Worm (Caenorhabditis elegans) whole organism, young adult: Measurements from ENCODE around the gene med-1.

Experiments
- B0336.3 ChIP-seq: fragments of 200-800 bp; sonication (Bioruptor generic); IDR thresholded peaks from 2 replicates; pipeline ENCODE4 v1.3.6; 2022; ENCODE audit warnings: missing genetic modification characterization, missing compliant biosample characterization
- F22D6.2 ChIP-seq: sonication (generic microtip); optimal IDR thresholded peaks from 2 replicates; lab custom pipeline; 2016; ENCODE audit warnings: mild to moderate bottlenecking, missing genetic modification characterization, missing compliant biosample characterization
- F23B12.7 ChIP-seq: sonication (generic microtip); optimal IDR thresholded peaks from 2 replicates; lab custom pipeline; 2017; ENCODE audit warnings: missing genetic modification characterization, mild to moderate bottlenecking, missing compliant biosample characterization, antibody characterized with exemption, moderate library complexity; ENCODE audit not compliant: insufficient read depth
- F52B5.7 ChIP-seq: sonication (generic microtip); optimal IDR thresholded peaks from 2 replicates; lab custom pipeline; 2016; ENCODE audit warnings: mild to moderate bottlenecking, missing genetic modification characterization, missing compliant biosample characterization
- K11D2.4 ChIP-seq: fragments of 200-800 bp; sonication (Bioruptor generic); IDR thresholded peaks from 2 replicates; pipeline ENCODE4 v1.3.6; 2022; ENCODE audit warnings: missing genetic modification reagents, missing genetic modification characterization, missing compliant biosample characterization
- T07F8.4 ChIP-seq: sonication (generic microtip); optimal IDR thresholded peaks from 2 replicates; lab custom pipeline; 2016; ENCODE audit warnings: mild to moderate bottlenecking, missing genetic modification characterization, moderate library complexity, missing compliant biosample characterization
- Y67H2A.10 ChIP-seq: fragments of 200-800 bp; sonication (Bioruptor generic); conservative IDR thresholded peaks from 2 replicates; pipeline ENCODE4 v1.3.6; 2022; ENCODE audit warnings: missing genetic modification reagents, missing genetic modification characterization, missing compliant biosample characterization
- ZK185.1 ChIP-seq: sonication (generic microtip); optimal IDR thresholded peaks from 2 replicates; lab custom pipeline; 2016; ENCODE audit warnings: mild to moderate bottlenecking, missing genetic modification characterization, missing compliant biosample characterization; ENCODE audit not compliant: poor library complexity, severe bottlenecking
- aptf-2 ChIP-seq: fragments of 200-800 bp; sonication (Bioruptor generic); conservative IDR thresholded peaks from 2 replicates; pipeline ENCODE4 v1.3.6; 2022; ENCODE audit warnings: missing genetic modification reagents, missing genetic modification characterization, missing compliant biosample characterization
- attf-5 ChIP-seq: fragments of 200-800 bp; sonication (Bioruptor generic); optimal IDR thresholded peaks from 2 replicates; lab custom pipeline; 2018; ENCODE audit warnings: mild to moderate bottlenecking, missing genetic modification characterization, missing compliant biosample characterization
- attf-6 ChIP-seq: fragments of 200-800 bp; sonication (Bioruptor generic); IDR thresholded peaks from 2 replicates; pipeline ENCODE4 v1.3.6; 2022; ENCODE audit warnings: missing genetic modification reagents, missing genetic modification characterization, missing compliant biosample characterization
- ccch-3 ChIP-seq: fragments of 200-800 bp; sonication (Bioruptor generic); optimal IDR thresholded peaks from 2 replicates; lab custom pipeline; 2018; ENCODE audit warnings: mild to moderate bottlenecking, missing genetic modification characterization, missing compliant biosample characterization
- cebp-1 ChIP-seq, 2 experiments: fragments of 200-800 bp in 1 of 2; sonication (Bioruptor generic) in 1 of 2; sonication (generic microtip) in 1 of 2; IDR thresholded peaks in 1 of 2; optimal IDR thresholded peaks in 1 of 2; 2 replicates each; pipeline versions ENCODE4 v1.3.6 to Lab custom; 2017 to 2022; ENCODE audit warnings: missing compliant biosample characterization in 2 of 2, missing genetic modification characterization in 2 of 2, mild to moderate bottlenecking in 1 of 2, missing genetic modification reagents in 1 of 2, moderate library complexity in 1 of 2
- cebp-2 ChIP-seq: fragments of 200-800 bp; sonication (Bioruptor generic); IDR thresholded peaks from 2 replicates; pipeline ENCODE4 v1.3.6; 2022; ENCODE audit warnings: missing genetic modification characterization, missing compliant biosample characterization
- ceh-91 ChIP-seq: fragments of 200-800 bp; sonication (Bioruptor generic); IDR thresholded peaks from 2 replicates; pipeline ENCODE4 v1.3.6; 2022; ENCODE audit warnings: missing genetic modification reagents, missing genetic modification characterization, missing compliant biosample characterization
- dox-1 ChIP-seq: fragments of 200-800 bp; sonication (Bioruptor generic); IDR thresholded peaks from 2 replicates; pipeline ENCODE4 v1.3.6; 2022; ENCODE audit warnings: missing genetic modification reagents, missing genetic modification characterization, missing compliant biosample characterization
- dpff-1 ChIP-seq: sonication (generic microtip); optimal IDR thresholded peaks from 2 replicates; lab custom pipeline; 2017; ENCODE audit warnings: mild to moderate bottlenecking, missing genetic modification characterization, missing compliant biosample characterization
- efl-1 ChIP-seq: fragments of 150-350 bp; optimal IDR thresholded peaks from 2 replicates; lab custom pipeline; 2014; ENCODE audit warnings: missing biosample characterization, missing genetic modification reagents, missing genetic modification characterization
- egl-18 ChIP-seq: fragments of 200-800 bp; sonication (Bioruptor generic); IDR thresholded peaks from 2 replicates; pipeline ENCODE4 v1.3.6; 2022; ENCODE audit warnings: missing genetic modification reagents, missing genetic modification characterization, missing compliant biosample characterization
- egrh-3 ChIP-seq: fragments of 200-800 bp; sonication (Bioruptor generic); IDR thresholded peaks from 2 replicates; pipeline ENCODE4 v1.3.6; 2022; ENCODE audit warnings: missing genetic modification reagents, missing genetic modification characterization, missing compliant biosample characterization
- hlh-12 ChIP-seq: sonication (generic microtip); optimal IDR thresholded peaks from 2 replicates; lab custom pipeline; 2016; ENCODE audit warnings: missing genetic modification characterization, missing compliant biosample characterization
- hmg-1.2 ChIP-seq: fragments of 200-800 bp; sonication (Bioruptor generic); IDR thresholded peaks from 2 replicates; pipeline ENCODE4 v1.3.6; 2022; ENCODE audit warnings: missing genetic modification reagents, missing genetic modification characterization, missing compliant biosample characterization
- hmg-20 ChIP-seq: fragments of 200-800 bp; sonication (Bioruptor generic); IDR thresholded peaks from 2 replicates; pipeline ENCODE4 v1.3.6; 2022; ENCODE audit warnings: missing genetic modification reagents, missing genetic modification characterization, missing compliant biosample characterization
- lag-1 ChIP-seq: fragments of 200-800 bp; sonication (Bioruptor generic); IDR thresholded peaks from 2 replicates; pipeline ENCODE4 v1.3.6; 2022; ENCODE audit warnings: missing genetic modification reagents, missing genetic modification characterization, missing compliant biosample characterization
- let-526 ChIP-seq: fragments of 200-800 bp; sonication (Bioruptor generic); IDR thresholded peaks from 2 replicates; pipeline ENCODE4 v1.3.6; 2022; ENCODE audit warnings: missing genetic modification reagents, missing genetic modification characterization, missing compliant biosample characterization
- lsy-27 ChIP-seq: sonication (generic microtip); optimal IDR thresholded peaks from 2 replicates; lab custom pipeline; 2017; ENCODE audit warnings: missing genetic modification characterization, mild to moderate bottlenecking, missing compliant biosample characterization, antibody characterized with exemption, missing genotype, borderline replicate concordance; ENCODE audit not compliant: insufficient read depth
- madf-10 ChIP-seq: sonication (generic microtip); optimal IDR thresholded peaks from 2 replicates; lab custom pipeline; 2016; ENCODE audit warnings: mild to moderate bottlenecking, missing genetic modification characterization, missing compliant biosample characterization
- madf-3 ChIP-seq: fragments of 200-800 bp; sonication (Bioruptor generic); IDR thresholded peaks from 2 replicates; pipeline ENCODE4 v1.3.6; 2022; ENCODE audit warnings: missing genetic modification reagents, missing genetic modification characterization, missing compliant biosample characterization
- madf-8 ChIP-seq: fragments of 200-800 bp; sonication (Bioruptor generic); conservative IDR thresholded peaks from 2 replicates; pipeline ENCODE4 v1.3.6; 2022; ENCODE audit warnings: missing genetic modification reagents, missing genetic modification characterization, missing compliant biosample characterization
- mcd-1 ChIP-seq: fragments of 200-800 bp; sonication (Bioruptor generic); IDR thresholded peaks from 2 replicates; pipeline ENCODE4 v1.3.6; 2022; ENCODE audit warnings: missing genetic modification reagents, missing genetic modification characterization, missing compliant biosample characterization
- mel-28 ChIP-seq: sonication (generic microtip); optimal IDR thresholded peaks from 2 replicates; lab custom pipeline; 2016; ENCODE audit warnings: borderline replicate concordance, mild to moderate bottlenecking, missing genetic modification characterization, missing compliant biosample characterization
- mes-4 ChIP-seq: sonication (generic microtip); optimal IDR thresholded peaks from 2 replicates; lab custom pipeline; 2016; ENCODE audit warnings: missing genotype, missing genetic modification characterization, missing compliant biosample characterization
- nhr-179 ChIP-seq: sonication (generic microtip); optimal IDR thresholded peaks from 2 replicates; lab custom pipeline; 2016; ENCODE audit warnings: mild to moderate bottlenecking, missing genetic modification characterization, missing compliant biosample characterization
- nhr-27 ChIP-seq: fragments of 200-800 bp; sonication (Bioruptor generic); optimal IDR thresholded peaks from 2 replicates; lab custom pipeline; 2018; ENCODE audit warnings: mild to moderate bottlenecking, missing genetic modification characterization, moderate library complexity, missing compliant biosample characterization
- nhr-90 ChIP-seq: sonication (generic microtip); optimal IDR thresholded peaks from 2 replicates; lab custom pipeline; 2016; ENCODE audit warnings: missing genotype, mild to moderate bottlenecking, missing genetic modification characterization, missing compliant biosample characterization
- pbrm-1 ChIP-seq: fragments of 200-800 bp; sonication (Bioruptor generic); IDR thresholded peaks from 2 replicates; pipeline ENCODE4 v1.3.6; 2022; ENCODE audit warnings: missing genetic modification reagents, missing genetic modification characterization, missing compliant biosample characterization
- pha-4 ChIP-seq: fragments of 150-350 bp; sonication (generic microtip); optimal IDR thresholded peaks from 2 replicates; lab custom pipeline; 2014; ENCODE audit warnings: missing biosample characterization, missing genetic modification reagents, missing genetic modification characterization
- rcor-1 ChIP-seq: fragments of 200-800 bp; sonication (Bioruptor generic); IDR thresholded peaks from 2 replicates; pipeline ENCODE4 v1.3.6; 2022; ENCODE audit warnings: missing genetic modification reagents, missing genetic modification characterization, missing compliant biosample characterization
- repo-1 ChIP-seq: sonication (generic microtip); optimal IDR thresholded peaks from 2 replicates; lab custom pipeline; 2017; ENCODE audit warnings: mild to moderate bottlenecking, missing genetic modification characterization, missing compliant biosample characterization
- sea-2 ChIP-seq: fragments of 200-800 bp; sonication (Bioruptor generic); IDR thresholded peaks from 2 replicates; pipeline ENCODE4 v1.3.6; 2022; ENCODE audit warnings: missing genetic modification characterization, missing compliant biosample characterization
- snpc-1.3 ChIP-seq: sonication (generic microtip); optimal IDR thresholded peaks from 2 replicates; lab custom pipeline; 2017; ENCODE audit warnings: missing genetic modification characterization, mild to moderate bottlenecking, missing compliant biosample characterization, antibody characterized with exemption, moderate library complexity, missing genotype, missing genetic modification reagents; ENCODE audit not compliant: insufficient read depth
- somi-1 ChIP-seq: fragments of 200-800 bp; sonication (Bioruptor generic); optimal IDR thresholded peaks from 2 replicates; lab custom pipeline; 2018; ENCODE audit warnings: mild to moderate bottlenecking, missing genetic modification characterization, missing compliant biosample characterization
- tbx-9 ChIP-seq: sonication (generic microtip); optimal IDR thresholded peaks from 2 replicates; lab custom pipeline; 2016; ENCODE audit warnings: borderline replicate concordance, missing genetic modification characterization, inconsistent platforms, missing compliant biosample characterization
- xnd-1 ChIP-seq: sonication (generic microtip); optimal IDR thresholded peaks from 2 replicates; lab custom pipeline; 2016; ENCODE audit warnings: missing genotype, missing genetic modification reagents, missing genetic modification characterization, missing compliant biosample characterization
- zfh-2 ChIP-seq: fragments of 200-800 bp; sonication (Bioruptor generic); conservative IDR thresholded peaks from 2 replicates; pipeline ENCODE4 v1.3.6; 2022; ENCODE audit warnings: missing genetic modification reagents, missing genetic modification characterization, missing compliant biosample characterization
- zim-3 ChIP-seq: sonication (generic microtip); optimal IDR thresholded peaks from 2 replicates; lab custom pipeline; 2017; ENCODE audit warnings: mild to moderate bottlenecking, missing genetic modification characterization, moderate library complexity, missing compliant biosample characterization
- ztf-18 ChIP-seq: sonication (generic microtip); optimal IDR thresholded peaks from 2 replicates; lab custom pipeline; 2016; ENCODE audit warnings: missing genotype, mild to moderate bottlenecking, missing genetic modification characterization, missing compliant biosample characterization
- ztf-28 ChIP-seq: fragments of 200-800 bp; sonication (Bioruptor generic); IDR thresholded peaks from 2 replicates; pipeline ENCODE4 v1.3.6; 2022; ENCODE audit warnings: missing genetic modification reagents, missing genetic modification characterization, missing compliant biosample characterization

med-1 gene

DNA sequence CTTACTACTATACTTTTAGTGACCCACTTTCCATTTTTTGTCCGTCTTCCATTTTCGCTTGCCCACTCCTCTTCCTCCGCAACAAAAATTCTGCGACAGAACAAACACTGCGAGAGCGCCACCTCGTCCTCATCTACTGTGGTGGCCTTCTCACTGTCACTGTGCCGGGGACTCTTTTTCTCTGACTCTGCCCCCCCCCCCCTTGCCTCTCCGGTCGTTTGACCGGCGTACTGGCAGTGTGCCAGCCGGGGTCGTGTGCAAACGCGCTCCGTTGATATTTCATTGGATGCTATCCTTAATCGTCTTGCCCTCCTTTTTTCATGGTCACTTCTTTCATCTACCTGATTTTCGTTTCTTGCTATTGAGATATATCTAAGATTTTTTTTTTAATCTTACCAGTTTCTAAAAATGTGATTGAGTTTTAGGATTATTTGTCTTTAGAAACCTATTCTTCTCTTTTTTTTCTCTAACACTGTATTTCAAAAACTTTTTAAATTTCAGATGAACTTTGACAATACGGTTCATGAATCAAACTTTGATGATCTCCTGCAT is 50.1 kb downstream of the med-1 start, which contains the start of gene atf-6 (continued):
- TF ChIP-seq F22D6.2 (tag; lab: Kevin White, UChicago) (peak; percentile 2), egl-18 (GFP tag; lab: Robert Waterston, UW) (no peak), rcor-1 (peak; percentile 41; the same call in 1 of the 2 replicates), dox-1 (GFP tag; lab: Robert Waterston, UW) (peak; percentile 92), K11D2.4 (GFP tag; lab: Robert Waterston, UW) (peak; percentile 71), pha-4 (tag; lab: Kevin White, UChicago) (no peak), mcd-1 (GFP tag; lab: Robert Waterston, UW) (peak; percentile 97), ztf-18 (tag; lab: Kevin White, UChicago) (peak; percentile 64), madf-10 (tag; lab: Kevin White, UChicago) (peak; percentile 55), nhr-179 (tag; lab: Kevin White, UChicago) (no peak), hlh-12 (no peak), snpc-1.3 (tag; lab: Kevin White, UChicago) (no peak), mes-4 (tag; lab: Kevin White, UChicago) (no peak), attf-6 (GFP tag; lab: Robert Waterston, UW) (no peak), nhr-90 (tag; lab: Kevin White, UChicago) (peak; percentile 39), pbrm-1 (GFP tag; lab: Robert Waterston, UW) (no peak; the same call in 1 of the 2 replicates), zim-3 (no peak), aptf-2 (GFP tag; lab: Robert Waterston, UW) (no peak), lag-1 (no peak), dpff-1 (tag; lab: Kevin White, UChicago) (no peak), ztf-28 (GFP tag; lab: Robert Waterston, UW) (no peak), madf-3 (no peak), egrh-3 (peak; percentile 98), let-526 (GFP tag; lab: Robert Waterston, UW) (0 out of 2 replicates have a peak, but pooled peaks have one; percentile 20), F52B5.7 (tag; lab: Kevin White, UChicago) (no peak), cebp-1 (GFP tag; IDR thresholded peaks at IDR 0.05; lab: Robert Waterston, UW) (no peak), cebp-1 (tag; optimal IDR thresholded peaks at IDR 0.05; lab: Kevin White, UChicago) (no peak), hmg-20 (GFP tag; lab: Robert Waterston, UW) (no peak), ceh-91 (GFP tag; lab: Robert Waterston, UW) (no peak), cebp-2 (GFP tag; lab: Robert Waterston, UW) (no peak), Y67H2A.10 (no peak), sea-2 (GFP tag; lab: Robert Waterston, UW) (no peak), ccch-3 (GFP tag; lab: Kevin White, UChicago) (no peak), somi-1 (GFP tag; lab: Kevin White, UChicago) (no peak), hmg-1.2 (GFP tag; lab: Robert Waterston, UW) (peak; percentile 56; the same call in 1 of the 2 replicates), F23B12.7 (tag; lab: Kevin White, UChicago) (peak; percentile 37), xnd-1 (tag; lab: Kevin White, UChicago) (no peak), zfh-2 (GFP tag; lab: Robert Waterston, UW) (peak; percentile 99), repo-1 (tag; lab: Kevin White, UChicago) (no peak), attf-5 (GFP tag; lab: Kevin White, UChicago) (peak; percentile 88), ZK185.1 (no peak), tbx-9 (tag; lab: Kevin White, UChicago) (no peak), mel-28 (no peak), lsy-27 (tag; lab: Kevin White, UChicago) (no peak), efl-1 (GFP tag; lab: Kevin White, UChicago) (no peak), madf-8 (GFP tag; lab: Robert Waterston, UW) (no peak), B0336.3 (GFP tag; lab: Robert Waterston, UW) (peak; percentile 59; the same call in 1 of the 2 replicates), nhr-27 (tag; lab: Kevin White, UChicago) (peak; percentile 3), T07F8.4 (no peak)
